Fruit fly (Drosophila melanogaster) whole organism: ENCODE data around the gene Sem1.

Experiments
- EcR ChIP-seq, 2 experiments: fragments of >200 bp; optimal IDR thresholded peaks; 2 replicates each; lab custom pipeline; 2017; ENCODE audit warnings: missing biosample characterization in 2 of 2, missing genetic modification characterization in 2 of 2, missing genetic modification reagents in 2 of 2
- usp ChIP-seq: fragments of >200 bp; optimal IDR thresholded peaks from 2 replicates; lab custom pipeline; 2017; ENCODE audit warnings: missing biosample characterization, missing genetic modification characterization, mixed read lengths

DNA sequence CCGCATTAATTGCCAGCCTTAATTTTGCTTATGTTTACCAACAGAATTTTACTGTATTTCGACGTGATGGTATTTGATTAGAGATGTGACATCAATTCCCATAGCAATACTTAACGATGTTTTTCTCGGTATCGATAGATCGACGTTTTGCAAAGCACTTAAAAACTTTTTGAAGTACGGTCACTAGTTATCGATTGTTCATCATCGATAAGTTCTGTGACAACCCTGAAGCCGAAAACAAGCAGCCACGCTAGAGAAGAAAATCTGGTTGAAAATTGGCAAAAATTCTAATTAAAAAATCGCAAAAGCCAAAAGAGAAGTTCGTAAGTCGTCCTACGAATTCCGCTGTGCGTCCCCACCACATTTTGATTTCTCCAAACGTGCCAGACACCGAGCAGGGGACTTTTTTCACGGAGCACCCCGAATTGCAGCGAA, 31.3 kb upstream of the Sem1 start, which contains the start of the genes Rab30 and Caper:
- TF ChIP-seq EcR (GFP tag; optimal IDR thresholded peaks at IDR 0.05; lab: Kevin White, UChicago): no peak
- no peak for TF ChIP-seq usp (GFP tag; lab: Kevin White, UChicago)
